Worm (Caenorhabditis elegans): ENCODE results near the gene cnc-1.

ce11 chrV:1488642-1489041 is 44.6 kb upstream of the cnc-1 start:
- TF ChIP-seq flt-1 (GFP tag; IDR thresholded peaks at IDR 0.05) (no peak), tab-1 (GFP tag; IDR thresholded peaks at IDR 0.05) (no peak), med-1 (GFP tag; optimal IDR thresholded peaks at IDR 0.05; ENCODE audit: insufficient read depth) (no peak), klf-2 (GFP tag; conservative IDR thresholded peaks at IDR 0.05) (no peak)
